Worm (Caenorhabditis elegans) whole organism, mixed stage, embryonic: ENCODE results near the gene Y59H11AM.1.
A peak's percentile ranks its signal among the peaks of the same experiment; 100 is the strongest.

ENCODE experiments used
- M03D4.4 ChIP-seq: sonication (generic microtip); optimal IDR thresholded peaks from 2 replicates; lab custom pipeline; 2017; ENCODE audit warnings: mild to moderate bottlenecking, missing genetic modification characterization, missing compliant biosample characterization
- blmp-1 ChIP-seq: fragments of 150-350 bp; optimal IDR thresholded peaks from 2 replicates; lab custom pipeline; 2014; ENCODE audit warnings: missing biosample characterization, missing genetic modification characterization
- ceh-39 ChIP-seq: fragments of 150-350 bp; optimal IDR thresholded peaks from 2 replicates; lab custom pipeline; 2014; ENCODE audit warnings: missing biosample characterization, missing genetic modification characterization
- ceh-43 ChIP-seq: fragments of 200-800 bp; sonication (Bioruptor generic); optimal IDR thresholded peaks from 2 replicates; lab custom pipeline; 2018; ENCODE audit warnings: mild to moderate bottlenecking, missing genetic modification characterization, moderate library complexity, missing compliant biosample characterization
- ceh-83 ChIP-seq: fragments of 200-800 bp; sonication (Bioruptor generic); optimal IDR thresholded peaks from 2 replicates; lab custom pipeline; 2018; ENCODE audit warnings: mild to moderate bottlenecking, missing genetic modification characterization, missing compliant biosample characterization
- ces-1 ChIP-seq: fragments of 150-350 bp; optimal IDR thresholded peaks from 2 replicates; lab custom pipeline; 2014; ENCODE audit warnings: missing biosample characterization, missing genetic modification reagents, missing genetic modification characterization
- drap-1 ChIP-seq: fragments of 200-800 bp; sonication (Bioruptor generic); optimal IDR thresholded peaks from 3 replicates; lab custom pipeline; 2018; ENCODE audit warnings: mild to moderate bottlenecking, missing genetic modification characterization, missing compliant biosample characterization
- elt-1 ChIP-seq: sonication (generic microtip); optimal IDR thresholded peaks from 2 replicates; lab custom pipeline; 2017; ENCODE audit warnings: missing genetic modification characterization, mild to moderate bottlenecking, missing compliant biosample characterization, antibody characterized with exemption, moderate library complexity, borderline replicate concordance; ENCODE audit not compliant: insufficient read depth
- elt-3 ChIP-seq: fragments of 150-350 bp; optimal IDR thresholded peaks from 2 replicates; lab custom pipeline; 2014; ENCODE audit warnings: missing biosample characterization, missing genetic modification characterization
- flh-1 ChIP-seq: fragments of 200-800 bp; sonication (Bioruptor generic); optimal IDR thresholded peaks from 2 replicates; lab custom pipeline; 2018; ENCODE audit warnings: mild to moderate bottlenecking, missing genetic modification characterization, moderate library complexity, missing compliant biosample characterization
- ham-2 ChIP-seq: fragments of 200-800 bp; sonication (Bioruptor generic); optimal IDR thresholded peaks from 2 replicates; lab custom pipeline; 2018; ENCODE audit warnings: mild to moderate bottlenecking, missing genetic modification characterization, missing compliant biosample characterization
- hlh-1 ChIP-seq: fragments of 150-350 bp; optimal IDR thresholded peaks from 2 replicates; lab custom pipeline; 2014; ENCODE audit warnings: missing biosample characterization, missing genetic modification reagents, missing genetic modification characterization
- lin-13 ChIP-seq: fragments of 150-350 bp; optimal IDR thresholded peaks from 2 replicates; lab custom pipeline; 2014; ENCODE audit warnings: missing biosample characterization, missing genetic modification characterization
- lsy-2 ChIP-seq: fragments of 150-350 bp; optimal IDR thresholded peaks from 2 replicates; lab custom pipeline; 2014; ENCODE audit warnings: missing biosample characterization, missing genetic modification characterization
- mab-5 ChIP-seq: fragments of 150-350 bp; optimal IDR thresholded peaks from 2 replicates; lab custom pipeline; 2014; ENCODE audit warnings: missing biosample characterization, missing genetic modification characterization
- mep-1 ChIP-seq: fragments of 150-350 bp; optimal IDR thresholded peaks from 2 replicates; lab custom pipeline; 2017; ENCODE audit warnings: missing biosample characterization, missing genetic modification reagents, missing genetic modification characterization, inconsistent platforms
- mls-2 ChIP-seq: sonication (generic microtip); optimal IDR thresholded peaks from 2 replicates; lab custom pipeline; 2016; ENCODE audit warnings: mild to moderate bottlenecking, missing genetic modification characterization, moderate library complexity, missing compliant biosample characterization
- nhr-2 ChIP-seq: fragments of 150-350 bp; optimal IDR thresholded peaks from 2 replicates; lab custom pipeline; 2014; ENCODE audit warnings: missing biosample characterization, missing genetic modification characterization
- nhr-237 ChIP-seq: fragments of 150-350 bp; optimal IDR thresholded peaks from 2 replicates; lab custom pipeline; 2014; ENCODE audit warnings: missing biosample characterization, missing genetic modification characterization
- snpc-4 ChIP-seq: fragments of 150-350 bp; optimal IDR thresholded peaks from 2 replicates; lab custom pipeline; 2014; ENCODE audit warnings: missing biosample characterization, missing genetic modification characterization
- sptf-1 ChIP-seq: sonication (generic microtip); optimal IDR thresholded peaks from 2 replicates; lab custom pipeline; 2017; ENCODE audit warnings: mild to moderate bottlenecking, missing genetic modification characterization, moderate library complexity, missing compliant biosample characterization
- tbx-8 ChIP-seq: fragments of 200-800 bp; sonication (Bioruptor generic); optimal IDR thresholded peaks from 2 replicates; lab custom pipeline; 2018; ENCODE audit warnings: mild to moderate bottlenecking, missing genetic modification characterization, moderate library complexity, missing compliant biosample characterization
- unc-120 ChIP-seq: sonication (generic microtip); optimal IDR thresholded peaks from 2 replicates; lab custom pipeline; 2017; ENCODE audit warnings: missing genetic modification characterization, missing compliant biosample characterization; ENCODE audit not compliant: poor library complexity, severe bottlenecking
- unc-39 ChIP-seq: fragments of 150-350 bp; optimal IDR thresholded peaks from 2 replicates; lab custom pipeline; 2014; ENCODE audit warnings: missing biosample characterization, missing genetic modification characterization
- unc-62 ChIP-seq: fragments of 150-350 bp; optimal IDR thresholded peaks from 2 replicates; lab custom pipeline; 2014; ENCODE audit warnings: missing biosample characterization, missing genetic modification reagents, missing genetic modification characterization
- zip-8 ChIP-seq: fragments of 150-350 bp; optimal IDR thresholded peaks from 2 replicates; lab custom pipeline; 2014; ENCODE audit warnings: missing biosample characterization, missing genetic modification characterization
- ztf-11 ChIP-seq: fragments of 150-350 bp; optimal IDR thresholded peaks from 2 replicates; lab custom pipeline; 2014; ENCODE audit warnings: missing biosample characterization, missing genetic modification characterization

Y59H11AM.1 gene

ce11 chrIV:8597504-8597903 lies 26.3 kb downstream of the Y59H11AM.1 start:
- TF ChIP-seq lin-13 (tag; lab: Kevin White, UChicago) (no peak), ceh-83 (GFP tag; lab: Kevin White, UChicago) (no peak), unc-39 (tag; lab: Kevin White, UChicago) (no peak), unc-120 (peak; percentile 49), elt-1 (tag; lab: Kevin White, UChicago) (no peak), nhr-2 (tag; lab: Kevin White, UChicago) (peak; percentile 3), ces-1 (peak; percentile 59), ceh-43 (GFP tag; lab: Kevin White, UChicago) (no peak), lsy-2 (no peak), tbx-8 (no peak), nhr-237 (peak; percentile 3)
- TF ChIP-seq, all 35 proteins: peak for 4

DNA sequence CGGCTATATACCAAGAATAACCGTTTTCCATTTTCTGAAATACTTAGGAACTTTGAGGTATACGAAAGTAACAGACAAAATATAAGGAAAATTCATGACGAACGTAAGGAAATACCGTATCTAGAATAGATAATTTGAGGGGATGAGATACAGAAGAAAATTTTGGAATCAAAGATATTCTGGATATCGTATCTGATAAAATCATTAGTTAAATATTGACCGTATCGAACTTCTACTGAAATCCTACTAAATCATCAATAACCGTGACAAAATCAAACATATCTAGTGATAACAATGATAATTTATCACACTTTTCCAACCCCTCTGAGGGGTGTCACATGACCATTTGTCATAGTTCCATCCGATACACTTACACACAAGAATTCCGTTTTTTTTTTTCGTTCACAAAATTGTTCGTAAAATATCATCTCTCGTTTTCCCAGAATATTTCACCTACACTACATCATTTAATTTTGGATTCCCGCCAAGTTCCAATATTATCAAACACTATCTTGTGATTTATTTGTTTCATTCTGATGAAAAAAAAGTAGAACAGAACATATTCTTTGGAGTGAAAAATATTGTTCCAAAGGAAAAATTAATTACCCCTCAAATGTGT lies 29.6 kb downstream of the Y59H11AM.1 start, which contains the start of gene Y59H11AR.4:
TSS of gene Y59H11AR.4 (minus strand) at position 51 of the 619 bp plus-strand sequence.
- TF ChIP-seq mab-5 (tag; lab: Kevin White, UChicago) (no peak), blmp-1 (tag; lab: Kevin White, UChicago) (no peak), snpc-4 (tag; lab: Kevin White, UChicago) (no peak), unc-39 (tag; lab: Kevin White, UChicago) (no peak), zip-8 (no peak), flh-1 (no peak), elt-3 (tag; lab: Kevin White, UChicago) (no peak), nhr-237 (no peak)

- TF ChIP-seq ceh-83 (GFP tag; lab: Kevin White, UChicago) = no peak
- TF ChIP-seq, all 35 proteins: peak for 0
Observed at ce11 chrIV:8602877-8603276, 31.6 kb downstream of the Y59H11AM.1 start, which contains the start of gene Y59H11AR.10. Gene Y59H11AR.10, plus strand, starts transcription at chrIV:8603177.

- no peak for TF ChIP-seq mab-5 (tag; lab: Kevin White, UChicago)
- no peak for TF ChIP-seq ham-2
- peak; percentile 65 for TF ChIP-seq unc-120
- TF ChIP-seq hlh-1 (tag; lab: Kevin White, UChicago) = peak; percentile 42
- TF ChIP-seq mep-1 = no peak
- peak; percentile 7 for TF ChIP-seq unc-62
Observed at ce11 chrIV:8605217-8605616, 34.0 kb downstream of the Y59H11AM.1 start.

- TF ChIP-seq ceh-83 (GFP tag; lab: Kevin White, UChicago) (no peak), nhr-2 (tag; lab: Kevin White, UChicago) (no peak), mls-2 (no peak), M03D4.4 (tag; lab: Kevin White, UChicago) (no peak), ceh-39 (tag; lab: Kevin White, UChicago) (no peak), elt-1 (tag; lab: Kevin White, UChicago) (no peak), tbx-8 (no peak), drap-1 (no peak), sptf-1 (tag; lab: Kevin White, UChicago) (no peak), unc-120 (no peak)
Observed at ce11 chrIV:8608204-8608603, 37.0 kb downstream of the Y59H11AM.1 start.

DNA sequence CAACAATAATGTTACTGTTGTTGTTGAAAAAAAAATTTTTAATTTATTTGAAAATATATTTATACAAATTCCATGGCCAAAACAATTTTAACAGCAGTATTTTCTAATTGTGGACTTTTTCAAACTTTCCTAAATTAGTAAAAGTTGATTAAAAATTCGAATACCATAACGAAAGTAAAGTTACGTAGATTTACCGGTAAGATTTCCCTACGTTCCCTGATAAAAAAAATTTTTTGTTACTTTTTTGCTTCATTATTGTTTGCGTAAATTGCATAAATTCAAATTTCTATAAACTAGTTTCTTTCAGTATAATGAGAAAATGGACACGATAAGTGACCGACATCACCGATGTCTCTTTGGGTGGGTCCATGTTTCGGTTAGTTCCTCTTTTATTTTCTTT lies 37.7 kb downstream of the Y59H11AM.1 start, which contains the start of gene F42A9.6:
TSS of gene F42A9.6 (plus strand) at position 301 of the 400 bp plus-strand sequence.
- TF ChIP-seq unc-39 (tag; lab: Kevin White, UChicago) = no peak
- no peak for TF ChIP-seq nhr-2 (tag; lab: Kevin White, UChicago)
- TF ChIP-seq sptf-1 (tag; lab: Kevin White, UChicago) = no peak
- TF ChIP-seq ztf-11 (tag; lab: Kevin White, UChicago) = no peak
- no peak for TF ChIP-seq blmp-1 (tag; lab: Kevin White, UChicago)
